Worm (Caenorhabditis elegans) whole organism, mixed stage, embryonic: Measurements from ENCODE around the gene srv-28.

Experiments
- blmp-1 ChIP-seq: fragments of 150-350 bp; optimal IDR thresholded peaks from 2 replicates; lab custom pipeline; 2014; ENCODE audit warnings: missing biosample characterization, missing genetic modification characterization
- ceh-83 ChIP-seq: fragments of 200-800 bp; sonication (Bioruptor generic); optimal IDR thresholded peaks from 2 replicates; lab custom pipeline; 2018; ENCODE audit warnings: mild to moderate bottlenecking, missing genetic modification characterization, missing compliant biosample characterization
- ces-1 ChIP-seq: fragments of 150-350 bp; optimal IDR thresholded peaks from 2 replicates; lab custom pipeline; 2014; ENCODE audit warnings: missing biosample characterization, missing genetic modification reagents, missing genetic modification characterization
- flh-1 ChIP-seq: fragments of 200-800 bp; sonication (Bioruptor generic); optimal IDR thresholded peaks from 2 replicates; lab custom pipeline; 2018; ENCODE audit warnings: mild to moderate bottlenecking, missing genetic modification characterization, moderate library complexity, missing compliant biosample characterization
- hlh-1 ChIP-seq: fragments of 150-350 bp; optimal IDR thresholded peaks from 2 replicates; lab custom pipeline; 2014; ENCODE audit warnings: missing biosample characterization, missing genetic modification reagents, missing genetic modification characterization
- lsy-2 ChIP-seq: fragments of 150-350 bp; optimal IDR thresholded peaks from 2 replicates; lab custom pipeline; 2014; ENCODE audit warnings: missing biosample characterization, missing genetic modification characterization
- mep-1 ChIP-seq: fragments of 150-350 bp; optimal IDR thresholded peaks from 2 replicates; lab custom pipeline; 2017; ENCODE audit warnings: missing biosample characterization, missing genetic modification reagents, missing genetic modification characterization, inconsistent platforms
- nhr-237 ChIP-seq: fragments of 150-350 bp; optimal IDR thresholded peaks from 2 replicates; lab custom pipeline; 2014; ENCODE audit warnings: missing biosample characterization, missing genetic modification characterization
- sem-2 ChIP-seq: fragments of 200-800 bp; sonication (Bioruptor generic); optimal IDR thresholded peaks from 2 replicates; lab custom pipeline; 2018; ENCODE audit warnings: mild to moderate bottlenecking, missing genetic modification characterization, missing compliant biosample characterization
- snpc-4 ChIP-seq: fragments of 150-350 bp; optimal IDR thresholded peaks from 2 replicates; lab custom pipeline; 2014; ENCODE audit warnings: missing biosample characterization, missing genetic modification characterization
- unc-39 ChIP-seq: fragments of 150-350 bp; optimal IDR thresholded peaks from 2 replicates; lab custom pipeline; 2014; ENCODE audit warnings: missing biosample characterization, missing genetic modification characterization

ce11 chrIV:6279392-6279791, 16.2 kb upstream of the srv-28 start, which contains the start of gene sams-5:
- TF ChIP-seq ces-1 (GFP tag; lab: Kevin White, UChicago) (no peak), unc-39 (no peak), mep-1 (tag; lab: Kevin White, UChicago) (no peak), sem-2 (GFP tag; lab: Kevin White, UChicago) (no peak), flh-1 (GFP tag; lab: Kevin White, UChicago) (no peak), nhr-237 (tag; lab: Kevin White, UChicago) (no peak), snpc-4 (tag; lab: Kevin White, UChicago) (no peak), blmp-1 (tag; lab: Kevin White, UChicago) (no peak), lsy-2 (tag; lab: Kevin White, UChicago) (no peak), hlh-1 (tag; lab: Kevin White, UChicago) (no peak), ceh-83 (GFP tag; lab: Kevin White, UChicago) (no peak)
